Fruit fly (Drosophila melanogaster): ENCODE measurements around the gene lili.

The lili gene

DNA sequence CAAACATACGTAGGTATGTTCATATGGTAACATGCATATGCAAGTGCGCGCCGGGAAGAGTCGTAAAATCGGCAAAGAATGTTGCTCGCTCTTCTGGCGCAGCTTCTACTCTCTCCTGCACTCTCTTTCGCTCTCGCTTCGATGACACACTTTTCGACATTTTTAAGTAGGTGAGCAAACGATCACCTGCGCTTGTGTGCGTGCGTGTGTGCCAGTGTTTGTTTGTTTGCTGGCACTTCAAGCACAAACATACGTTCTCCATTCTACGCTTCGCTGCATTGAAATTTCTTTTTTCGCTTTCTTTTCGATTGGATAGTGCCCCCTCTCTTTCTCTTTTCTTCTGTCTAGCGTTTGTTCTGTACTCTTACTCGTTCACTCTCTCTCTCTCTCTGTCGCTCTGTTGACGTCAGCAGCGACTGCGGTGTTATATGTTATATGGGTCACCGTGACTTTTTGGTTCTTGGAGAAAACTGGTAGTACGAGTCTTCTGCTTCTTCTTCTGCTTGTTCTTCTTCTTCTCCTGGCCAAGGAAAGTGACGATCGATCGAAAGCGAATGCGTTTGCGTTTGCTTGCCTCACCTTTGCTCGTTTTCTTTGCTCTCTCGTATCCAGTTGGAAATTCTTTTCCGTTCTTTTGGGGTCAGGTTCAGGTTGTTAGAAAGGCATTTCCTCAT lies 46.0 kb downstream of the lili start:
- TF ChIP-seq CG33017 (tag; optimal IDR thresholded peaks at IDR 0.05) = no peak
- TF ChIP-seq Mnt (GFP tag; optimal IDR thresholded peaks at IDR 0.05) = no peak
- no peak for TF ChIP-seq tj (GFP tag; optimal IDR thresholded peaks at IDR 0.05)

DNA sequence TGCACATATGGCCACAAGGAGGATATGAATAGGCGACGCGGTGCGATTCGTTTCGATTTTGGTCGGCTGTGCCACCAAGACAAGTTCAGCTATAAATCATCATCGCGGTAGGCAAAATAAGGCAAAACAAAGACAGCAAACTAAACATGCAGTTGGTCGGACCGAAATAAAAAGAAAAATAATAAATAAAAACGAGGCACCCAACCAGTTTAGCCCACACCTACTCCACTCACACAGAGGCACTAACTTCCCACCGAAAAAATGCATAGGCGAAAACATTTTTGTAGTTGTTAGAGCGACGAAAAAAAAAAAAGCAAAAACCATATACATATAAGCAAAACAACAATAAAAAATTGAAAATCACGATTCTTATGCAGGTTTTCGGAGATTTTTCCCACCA lies 47.1 kb downstream of the lili start:
- TF ChIP-seq kay (GFP tag; ENCODE audit: borderline replicate concordance) = peak; percentile 21
- TF ChIP-seq toe (GFP tag; optimal IDR thresholded peaks at IDR 0.05) = no peak

dm6 chr3R:24764971-24765370 lies 48.8 kb downstream of the lili start, which contains the start of gene AstA:
TSS of gene AstA (minus strand) at chr3R:24765071.
- no peak for TF ChIP-seq Crg-1 (GFP tag; optimal IDR thresholded peaks at IDR 0.05)
- no peak for TF ChIP-seq cic (GFP tag; optimal IDR thresholded peaks at IDR 0.05)
- no peak for TF ChIP-seq ovo (GFP tag; optimal IDR thresholded peaks at IDR 0.05)
- no peak for TF ChIP-seq CG7045 (GFP tag; optimal IDR thresholded peaks at IDR 0.05)
- TF ChIP-seq Mnt (GFP tag; optimal IDR thresholded peaks at IDR 0.05) = no peak
- TF ChIP-seq CG11617 (GFP tag; optimal IDR thresholded peaks at IDR 0.05) = no peak
- no peak for TF ChIP-seq kay (GFP tag; ENCODE audit: borderline replicate concordance)
- TF ChIP-seq pad (GFP tag; optimal IDR thresholded peaks at IDR 0.05) = no peak
- no peak for TF ChIP-seq CG1620 (GFP tag; optimal IDR thresholded peaks at IDR 0.05)
- no peak for TF ChIP-seq toe (GFP tag; optimal IDR thresholded peaks at IDR 0.05)
- TF ChIP-seq CG33017 (tag; optimal IDR thresholded peaks at IDR 0.05) = no peak
- no peak for TF ChIP-seq cnc (optimal IDR thresholded peaks at IDR 0.05)

All from whole organism, adult.